Fruit fly (Drosophila melanogaster): Measurements from ENCODE around the gene sfl.

sfl gene

DNA sequence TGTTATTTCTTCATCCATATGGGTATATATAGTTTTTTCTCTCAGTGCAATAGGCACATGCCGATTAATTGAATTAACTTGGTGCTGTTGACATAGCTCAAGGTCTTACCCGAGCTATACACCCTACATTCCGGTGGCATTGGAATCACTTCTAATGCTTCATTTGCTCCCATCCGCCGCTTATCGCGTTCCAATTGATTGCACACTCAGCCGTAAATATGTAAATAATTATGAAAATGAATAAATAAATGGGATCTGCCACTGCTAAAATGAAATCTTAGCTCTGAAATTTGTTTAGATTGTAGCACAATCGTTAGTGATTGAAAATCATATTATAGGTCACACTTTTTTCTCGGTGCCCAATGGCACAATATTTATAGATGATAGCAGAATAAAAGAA, 21.4 kb downstream of the sfl start (continued):
- TF ChIP-seq nerfin-2 (GFP tag; IDR thresholded peaks at IDR 0.05; ENCODE audit: partially characterized antibody) (no peak), CG9797 (GFP tag; optimal IDR thresholded peaks at IDR 0.05) (no peak), sug (tag; optimal IDR thresholded peaks at IDR 0.05) (peak; percentile 52), E2f2 (GFP tag; IDR thresholded peaks at IDR 0.05) (no peak), Rx (GFP tag; IDR thresholded peaks at IDR 0.05) (no peak), fd102C (GFP tag; optimal IDR thresholded peaks at IDR 0.05) (no peak), Poxn (GFP tag; IDR thresholded peaks at IDR 0.05) (no peak), cas (GFP tag; IDR thresholded peaks at IDR 0.05) (no peak), ac (GFP tag; optimal IDR thresholded peaks at IDR 0.05) (no peak), Ptx1 (GFP tag; IDR thresholded peaks at IDR 0.05) (peak; percentile 29; the same call in 1 of the 2 replicates), ranshi (GFP tag; IDR thresholded peaks at IDR 0.05) (no peak), eyg (GFP tag; optimal IDR thresholded peaks at IDR 0.05) (no peak), Scr (GFP tag; IDR thresholded peaks at IDR 0.05; ENCODE audit: partially characterized antibody) (no peak), CoRest (tag; optimal IDR thresholded peaks at IDR 0.05) (no peak), unc-4 (GFP tag; IDR thresholded peaks at IDR 0.05; ENCODE audit: partially characterized antibody) (no peak), Dref (GFP tag; IDR thresholded peaks at IDR 0.05) (no peak), CG12942 (GFP tag; optimal IDR thresholded peaks at IDR 0.05) (no peak), Bdp1 (GFP tag; optimal IDR thresholded peaks at IDR 0.05) (no peak), fd64A (GFP tag; optimal IDR thresholded peaks at IDR 0.05) (no peak), Hr78 (GFP tag; optimal IDR thresholded peaks at IDR 0.05) (no peak), gce (GFP tag; IDR thresholded peaks at IDR 0.05) (no peak), Nf-YC (tag; optimal IDR thresholded peaks at IDR 0.05) (no peak), dpn (GFP tag; optimal IDR thresholded peaks at IDR 0.05) (no peak), CG10267 (tag; optimal IDR thresholded peaks at IDR 0.05) (no peak), Taf1 (GFP tag; IDR thresholded peaks at IDR 0.05) (no peak), gsb-n (tag; optimal IDR thresholded peaks at IDR 0.05) (no peak), CG4360 (GFP tag; IDR thresholded peaks at IDR 0.05) (no peak), CG34422 (GFP tag; IDR thresholded peaks at IDR 0.05) (no peak), CG13894 (tag; optimal IDR thresholded peaks at IDR 0.05) (no peak), Mrtf (GFP tag; IDR thresholded peaks at IDR 0.05) (no peak), hkb (optimal IDR thresholded peaks at IDR 0.05) (no peak), hkb (GFP tag; IDR thresholded peaks at IDR 0.05) (0 out of 2 replicates have a peak, but pooled peaks have one; percentile 25), gcm (GFP tag; optimal IDR thresholded peaks at IDR 0.05) (no peak), CG16815 (GFP tag; optimal IDR thresholded peaks at IDR 0.05) (no peak), CG8478 (optimal IDR thresholded peaks at IDR 0.05) (no peak), CG33557 (GFP tag; optimal IDR thresholded peaks at IDR 0.05) (no peak), CG8359 (GFP tag; optimal IDR thresholded peaks at IDR 0.05; ENCODE audit: borderline replicate concordance) (no peak), mam (GFP tag; optimal IDR thresholded peaks at IDR 0.05) (no peak), CG31365 (tag; optimal IDR thresholded peaks at IDR 0.05) (no peak), pho (GFP tag; optimal IDR thresholded peaks at IDR 0.05) (no peak), CG11398 (GFP tag; optimal IDR thresholded peaks at IDR 0.05) (no peak), CG4730 (GFP tag; IDR thresholded peaks at IDR 0.05) (no peak), run (tag; optimal IDR thresholded peaks at IDR 0.05) (no peak), pita (GFP tag; optimal IDR thresholded peaks at IDR 0.05) (no peak), CG2202 (tag; optimal IDR thresholded peaks at IDR 0.05) (no peak), CG9437 (GFP tag; optimal IDR thresholded peaks at IDR 0.05) (no peak), yki (optimal IDR thresholded peaks at IDR 0.05) (no peak), CG10565 (GFP tag; optimal IDR thresholded peaks at IDR 0.05) (no peak), zf30C (GFP tag; optimal IDR thresholded peaks at IDR 0.05) (no peak), CG12769 (tag; optimal IDR thresholded peaks at IDR 0.05) (peak; percentile 4), dati (GFP tag; IDR thresholded peaks at IDR 0.05) (no peak), CG12236 (GFP tag; optimal IDR thresholded peaks at IDR 0.05) (no peak), pb (GFP tag; optimal IDR thresholded peaks at IDR 0.05) (no peak)
